Worm (Caenorhabditis elegans) whole organism, L4 larva: ENCODE data around the gene T25B9.1.

Experiments used
- F10B5.3 ChIP-seq: sonication (generic microtip); optimal IDR thresholded peaks from 2 replicates; lab custom pipeline; 2016; ENCODE audit warnings: mild to moderate bottlenecking, missing genetic modification characterization, missing compliant biosample characterization
- F26F4.8 ChIP-seq: fragments of 200-800 bp; sonication (Bioruptor generic); conservative IDR thresholded peaks from 2 replicates; pipeline ENCODE4 v1.3.6; 2022; ENCODE audit warnings: missing genetic modification characterization, missing compliant biosample characterization
- F37D6.2 ChIP-seq: sonication (generic microtip); optimal IDR thresholded peaks from 2 replicates; lab custom pipeline; 2016; ENCODE audit warnings: mild to moderate bottlenecking, missing genetic modification characterization, missing compliant biosample characterization
- R02D3.7 ChIP-seq: fragments of 150-350 bp; sonication (generic microtip); optimal IDR thresholded peaks from 3 replicates; lab custom pipeline; 2014; ENCODE audit warnings: missing biosample characterization, missing genetic modification characterization
- Y105C5A.15 ChIP-seq: fragments of 200-800 bp; sonication (Bioruptor generic); IDR thresholded peaks from 2 replicates; pipeline ENCODE4 v1.3.6; 2022; ENCODE audit warnings: missing genetic modification characterization, missing compliant biosample characterization
- ZK337.2 ChIP-seq: fragments of 200-800 bp; sonication (Bioruptor generic); IDR thresholded peaks from 2 replicates; pipeline ENCODE4 v1.3.6; 2022; ENCODE audit warnings: missing genetic modification reagents, missing genetic modification characterization, missing compliant biosample characterization
- ama-1 ChIP-seq: fragments of 150-350 bp; optimal IDR thresholded peaks from 2 replicates; lab custom pipeline; 2014; ENCODE audit warnings: inconsistent platforms, mixed read lengths
- arid-1 ChIP-seq: fragments of 200-800 bp; sonication (Bioruptor generic); conservative IDR thresholded peaks from 2 replicates; pipeline ENCODE4 v1.3.6; 2022; ENCODE audit warnings: missing genetic modification reagents, missing genetic modification characterization, missing compliant biosample characterization
- attf-4 ChIP-seq: sonication (generic microtip); optimal IDR thresholded peaks from 3 replicates; lab custom pipeline; 2017; ENCODE audit warnings: missing biosample characterization, missing genetic modification characterization
- ceh-20 ChIP-seq: fragments of 200-800 bp; sonication (Bioruptor generic); IDR thresholded peaks from 2 replicates; pipeline ENCODE4 v1.3.6; 2022; ENCODE audit warnings: missing genetic modification reagents, missing genetic modification characterization, missing compliant biosample characterization
- ceh-28 ChIP-seq: fragments of 150-350 bp; optimal IDR thresholded peaks from 2 replicates; lab custom pipeline; 2014; ENCODE audit warnings: missing biosample characterization, missing genetic modification reagents, missing genetic modification characterization
- ceh-32 ChIP-seq: sonication (generic microtip); optimal IDR thresholded peaks from 2 replicates; lab custom pipeline; 2016; ENCODE audit warnings: mild to moderate bottlenecking, missing genetic modification characterization, missing compliant biosample characterization; ENCODE audit not compliant: poor library complexity
- ceh-44 ChIP-seq: fragments of 200-800 bp; sonication (Bioruptor generic); IDR thresholded peaks from 2 replicates; pipeline ENCODE4 v1.3.6; 2022; ENCODE audit warnings: missing genetic modification reagents, missing genetic modification characterization, missing compliant biosample characterization
- cey-2 ChIP-seq: sonication (generic microtip); optimal IDR thresholded peaks from 3 replicates; lab custom pipeline; 2017; ENCODE audit warnings: missing genetic modification characterization, mild to moderate bottlenecking, missing compliant biosample characterization, antibody characterized with exemption, borderline replicate concordance; ENCODE audit not compliant: insufficient read depth
- daf-12 ChIP-seq: fragments of 150-350 bp; optimal IDR thresholded peaks from 2 replicates; lab custom pipeline; 2014; ENCODE audit warnings: missing biosample characterization, missing genetic modification reagents, missing genetic modification characterization
- daf-16 ChIP-seq, 3 experiments: sonication (generic microtip); optimal IDR thresholded peaks; 2 replicates each; lab custom pipeline; 2016 to 2017; ENCODE audit warnings: missing genetic modification characterization in 3 of 3, missing genetic modification reagents in 3 of 3, mild to moderate bottlenecking in 2 of 3, missing compliant biosample characterization in 2 of 3, missing biosample characterization in 1 of 3, moderate library complexity in 1 of 3
- dpl-1 ChIP-seq: fragments of 150-350 bp; optimal IDR thresholded peaks from 2 replicates; lab custom pipeline; 2014; ENCODE audit warnings: missing biosample characterization, missing genetic modification reagents, missing genetic modification characterization
- duxl-1 ChIP-seq: sonication (generic microtip); optimal IDR thresholded peaks from 2 replicates; lab custom pipeline; 2016; ENCODE audit warnings: mild to moderate bottlenecking, missing genetic modification characterization, moderate library complexity, missing compliant biosample characterization; ENCODE audit not compliant: poor library complexity
- dve-1 ChIP-seq: sonication (generic microtip); optimal IDR thresholded peaks from 2 replicates; lab custom pipeline; 2017; ENCODE audit warnings: antibody characterized with exemption, mild to moderate bottlenecking, missing genetic modification characterization, missing compliant biosample characterization; ENCODE audit not compliant: insufficient read depth
- fkh-10 ChIP-seq: fragments of 150-350 bp; optimal IDR thresholded peaks from 2 replicates; lab custom pipeline; 2014; ENCODE audit warnings: missing biosample characterization, missing genetic modification reagents, missing genetic modification characterization
- hlh-11 ChIP-seq: fragments of 200-800 bp; sonication (Bioruptor generic); optimal IDR thresholded peaks from 2 replicates; lab custom pipeline; 2018; ENCODE audit warnings: mild to moderate bottlenecking, missing genetic modification characterization, missing compliant biosample characterization
- hmg-1.1 ChIP-seq: fragments of 200-800 bp; sonication (Bioruptor generic); IDR thresholded peaks from 2 replicates; pipeline ENCODE4 v1.3.6; 2022; ENCODE audit warnings: missing genetic modification reagents, missing genetic modification characterization, missing compliant biosample characterization
- lim-7 ChIP-seq: fragments of 200-800 bp; sonication (Bioruptor generic); IDR thresholded peaks from 2 replicates; pipeline ENCODE4 v1.3.6; 2022; ENCODE audit warnings: missing genetic modification characterization, missing compliant biosample characterization
- lin-13 ChIP-seq: fragments of 150-350 bp; optimal IDR thresholded peaks from 2 replicates; lab custom pipeline; 2014; ENCODE audit warnings: missing biosample characterization, missing genetic modification reagents, missing genetic modification characterization
- madf-5 ChIP-seq, 2 experiments: fragments of 200-800 bp; sonication (Bioruptor generic); IDR thresholded peaks; 2 replicates each; pipeline ENCODE4 v1.3.6; 2022; ENCODE audit warnings: missing compliant biosample characterization in 2 of 2, missing genetic modification characterization in 2 of 2
- madf-9 ChIP-seq: fragments of 200-800 bp; sonication (Bioruptor generic); conservative IDR thresholded peaks from 2 replicates; pipeline ENCODE4 v1.3.6; 2022; ENCODE audit warnings: missing genetic modification reagents, missing genetic modification characterization, missing compliant biosample characterization
- mdl-1 ChIP-seq, 2 experiments: fragments of 150-350 bp in 1 of 2; sonication (generic microtip) in 1 of 2; optimal IDR thresholded peaks; 2 replicates each; lab custom pipeline; 2014 to 2017; ENCODE audit warnings: missing biosample characterization in 2 of 2, missing genetic modification characterization in 2 of 2
- mdt-29 ChIP-seq: fragments of 200-800 bp; sonication (Bioruptor generic); IDR thresholded peaks from 2 replicates; pipeline ENCODE4 v1.3.6; 2022; ENCODE audit warnings: missing genetic modification reagents, missing genetic modification characterization, missing compliant biosample characterization
- mep-1 ChIP-seq: fragments of 150-350 bp; sonication (generic microtip); optimal IDR thresholded peaks from 3 replicates; lab custom pipeline; 2014; ENCODE audit warnings: missing biosample characterization, missing genetic modification characterization
- mxl-2 ChIP-seq: fragments of 200-800 bp; sonication (Bioruptor generic); conservative IDR thresholded peaks from 2 replicates; pipeline ENCODE4 v1.3.6; 2022; ENCODE audit warnings: missing genetic modification reagents, missing genetic modification characterization, missing compliant biosample characterization
- mxl-3 ChIP-seq: fragments of 200-800 bp; sonication (Bioruptor generic); optimal IDR thresholded peaks from 2 replicates; lab custom pipeline; 2018; ENCODE audit warnings: mild to moderate bottlenecking, missing genetic modification characterization, missing compliant biosample characterization
- nhr-10 ChIP-seq: fragments of 150-350 bp; optimal IDR thresholded peaks from 2 replicates; lab custom pipeline; 2014; ENCODE audit warnings: missing biosample characterization, missing genetic modification characterization
- nhr-237 ChIP-seq: sonication (generic microtip); optimal IDR thresholded peaks from 2 replicates; lab custom pipeline; 2017; ENCODE audit warnings: missing biosample characterization, missing genetic modification characterization
- nhr-28 ChIP-seq: fragments of 150-350 bp; optimal IDR thresholded peaks from 2 replicates; lab custom pipeline; 2014; ENCODE audit warnings: missing biosample characterization, missing genetic modification characterization
- nhr-48 ChIP-seq: sonication (generic microtip); optimal IDR thresholded peaks from 2 replicates; lab custom pipeline; 2016; ENCODE audit warnings: mild to moderate bottlenecking, missing genetic modification characterization, missing compliant biosample characterization
- nhr-77 ChIP-seq: fragments of 150-350 bp; optimal IDR thresholded peaks from 2 replicates; lab custom pipeline; 2014; ENCODE audit warnings: missing biosample characterization, missing genetic modification characterization
- php-3 ChIP-seq: fragments of 200-800 bp; sonication (Bioruptor generic); IDR thresholded peaks from 2 replicates; pipeline ENCODE4 v1.3.6; 2022; ENCODE audit warnings: missing genetic modification reagents, missing genetic modification characterization, missing compliant biosample characterization
- pqm-1 ChIP-seq: sonication (generic microtip); optimal IDR thresholded peaks from 2 replicates; lab custom pipeline; 2017; ENCODE audit warnings: missing biosample characterization, missing genetic modification characterization
- set-16 ChIP-seq: fragments of 200-800 bp; sonication (Bioruptor generic); IDR thresholded peaks from 2 replicates; pipeline ENCODE4 v1.3.6; 2022; ENCODE audit warnings: missing genetic modification reagents, missing genetic modification characterization, missing compliant biosample characterization
- skn-1 ChIP-seq: fragments of 150-350 bp; optimal IDR thresholded peaks from 2 replicates; lab custom pipeline; 2014; ENCODE audit warnings: missing biosample characterization, missing genetic modification characterization
- snpc-1.2 ChIP-seq: fragments of 200-800 bp; sonication (Bioruptor generic); IDR thresholded peaks from 2 replicates; pipeline ENCODE4 v1.3.6; 2022; ENCODE audit warnings: missing genetic modification reagents, missing genetic modification characterization, missing compliant biosample characterization
- snpc-4 ChIP-seq: fragments of 150-350 bp; optimal IDR thresholded peaks from 2 replicates; lab custom pipeline; 2014; ENCODE audit warnings: missing biosample characterization, missing genetic modification characterization
- spr-1 ChIP-seq: sonication (generic microtip); optimal IDR thresholded peaks from 2 replicates; lab custom pipeline; 2016; ENCODE audit warnings: mild to moderate bottlenecking, missing genetic modification characterization, missing compliant biosample characterization
- tra-1 ChIP-seq: fragments of 200-800 bp; sonication (Bioruptor generic); IDR thresholded peaks from 2 replicates; pipeline ENCODE4 v1.3.6; 2022; ENCODE audit warnings: missing genetic modification reagents, missing genetic modification characterization, missing compliant biosample characterization
- unc-62 ChIP-seq, 3 experiments: fragments of 150-350 bp in 1 of 3; sonication (generic microtip); optimal IDR thresholded peaks in 2 of 3; peaks in 1 of 3; 1 replicate in 1 of 3; 2 replicates in 2 of 3; lab custom pipeline; 2014 to 2017; ENCODE audit warnings: missing biosample characterization in 3 of 3, missing genetic modification characterization in 3 of 3, missing genetic modification reagents in 3 of 3, missing genotype in 1 of 3
- vab-7 ChIP-seq: fragments of 200-800 bp; sonication (Bioruptor generic); IDR thresholded peaks from 2 replicates; pipeline ENCODE4 v1.3.6; 2022; ENCODE audit warnings: missing genetic modification reagents, missing genetic modification characterization, missing compliant biosample characterization
- zfp-3 ChIP-seq: fragments of 200-800 bp; sonication (Bioruptor generic); conservative IDR thresholded peaks from 2 replicates; pipeline ENCODE4 v1.3.6; 2022; ENCODE audit warnings: missing genetic modification reagents, missing genetic modification characterization, missing compliant biosample characterization
- zip-11 ChIP-seq: fragments of 200-800 bp; sonication (Bioruptor generic); IDR thresholded peaks from 2 replicates; pipeline ENCODE4 v1.3.6; 2022; ENCODE audit warnings: missing genetic modification characterization, missing compliant biosample characterization
- zip-2 ChIP-seq: fragments of 150-350 bp; optimal IDR thresholded peaks from 2 replicates; lab custom pipeline; 2014; ENCODE audit warnings: missing biosample characterization, missing genetic modification characterization

Gene T25B9.1

DNA sequence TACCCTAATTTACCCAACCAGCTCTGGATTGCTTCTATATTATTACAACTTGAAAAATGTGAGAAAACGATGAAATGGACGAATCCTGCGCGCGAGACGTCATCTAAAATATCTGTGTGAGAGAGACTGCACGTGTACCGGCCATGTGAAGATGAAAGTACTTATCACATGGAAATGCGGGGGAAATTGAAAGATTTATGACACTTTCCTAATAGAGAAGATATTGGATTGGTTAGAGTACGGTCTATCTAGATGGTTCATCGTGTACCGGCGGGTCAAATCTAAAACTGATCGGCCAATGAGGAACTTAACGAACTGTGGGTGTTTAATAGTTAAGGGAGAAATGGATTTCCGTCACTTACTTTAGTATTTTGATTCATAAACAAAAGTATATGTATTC lies 32.1 kb upstream of the T25B9.1 start (continued):
- TF ChIP-seq nhr-237 (tag; lab: Kevin White, UChicago) (no peak), mxl-2 (GFP tag; lab: Robert Waterston, UW) (peak; percentile 81), mep-1 (tag; lab: Kevin White, UChicago) (no peak), nhr-28 (tag; lab: Kevin White, UChicago) (peak; percentile 71), Y105C5A.15 (GFP tag; lab: Robert Waterston, UW) (no peak), zfp-3 (GFP tag; lab: Robert Waterston, UW) (no peak), F26F4.8 (GFP tag; lab: Robert Waterston, UW) (no peak), dve-1 (tag; lab: Kevin White, UChicago) (no peak), daf-16 (GFP tag; optimal IDR thresholded peaks at IDR 0.05; lab: Kevin White, UChicago) (no peak), daf-16 (tag; optimal IDR thresholded peaks at IDR 0.05; lab: Kevin White, UChicago) (no peak), duxl-1 (tag; lab: Kevin White, UChicago) (no peak), snpc-1.2 (GFP tag; lab: Robert Waterston, UW) (no peak), lin-13 (GFP tag; lab: Kevin White, UChicago) (no peak), pqm-1 (tag; lab: Kevin White, UChicago) (no peak), ceh-28 (tag; lab: Kevin White, UChicago) (no peak), spr-1 (tag; lab: Kevin White, UChicago) (no peak), dpl-1 (peak; percentile 34), php-3 (no peak), mxl-3 (peak; percentile 83), nhr-10 (no peak), ZK337.2 (GFP tag; lab: Robert Waterston, UW) (no peak), nhr-48 (peak; percentile 94), F10B5.3 (no peak), hmg-1.1 (GFP tag; lab: Robert Waterston, UW) (no peak), ceh-20 (0 out of 2 replicates have a peak, but pooled peaks have one; percentile 40), set-16 (GFP tag; lab: Robert Waterston, UW) (no peak), zip-2 (tag; lab: Kevin White, UChicago) (no peak), cey-2 (tag; lab: Kevin White, UChicago) (peak; percentile 75), F37D6.2 (tag; lab: Kevin White, UChicago) (no peak), fkh-10 (GFP tag; lab: Kevin White, UChicago) (no peak), ceh-32 (tag; lab: Kevin White, UChicago) (no peak), nhr-77 (no peak), daf-12 (tag; lab: Kevin White, UChicago) (no peak), snpc-4 (tag; lab: Kevin White, UChicago) (no peak), skn-1 (tag; lab: Kevin White, UChicago) (no peak), tra-1 (GFP tag; lab: Robert Waterston, UW) (no peak), R02D3.7 (tag; lab: Kevin White, UChicago) (no peak), ama-1 (lab: Kevin White, UChicago) (no peak), hlh-11 (peak; percentile 72), ceh-44 (no peak), lim-7 (GFP tag; lab: Robert Waterston, UW) (no peak), unc-62 (GFP tag; optimal IDR thresholded peaks at IDR 0.05 in 1 of 2; lab: Kevin White, UChicago) (no peak), unc-62 (tag; optimal IDR thresholded peaks at IDR 0.05; lab: Kevin White, UChicago) (no peak), mdl-1 (tag; optimal IDR thresholded peaks at IDR 0.05; lab: Kevin White, UChicago) (peak in 1 of 2 experiments; percentile 87), mdt-29 (no peak), attf-4 (no peak), vab-7 (no peak), madf-5 (GFP tag; IDR thresholded peaks at IDR 0.05; lab: Robert Waterston, UW) (no peak), arid-1 (GFP tag; lab: Robert Waterston, UW) (no peak), zip-11 (GFP tag; lab: Robert Waterston, UW) (no peak), madf-9 (GFP tag; lab: Robert Waterston, UW) (no peak)
